Worm (Caenorhabditis elegans) whole organism, young adult: ENCODE results near the gene mdt-19.

Experiments used
- F55B11.4 ChIP-seq: sonication (generic microtip); optimal IDR thresholded peaks from 2 replicates; lab custom pipeline; 2016; ENCODE audit warnings: missing compliant biosample characterization, missing genetic modification characterization, borderline replicate concordance; ENCODE audit not compliant: insufficient read depth
- ceh-58 ChIP-seq: fragments of 200-800 bp; sonication (Bioruptor generic); IDR thresholded peaks from 2 replicates; pipeline ENCODE4 v1.3.6; 2022; ENCODE audit warnings: missing genetic modification characterization, missing compliant biosample characterization
- efl-1 ChIP-seq: fragments of 150-350 bp; optimal IDR thresholded peaks from 2 replicates; lab custom pipeline; 2014; ENCODE audit warnings: missing biosample characterization, missing genetic modification reagents, missing genetic modification characterization
- him-1 ChIP-seq: sonication (generic microtip); optimal IDR thresholded peaks from 2 replicates; lab custom pipeline; 2016; ENCODE audit warnings: missing genotype, missing genetic modification reagents, missing genetic modification characterization, missing compliant biosample characterization
- nfya-1 ChIP-seq: sonication (generic microtip); optimal IDR thresholded peaks from 2 replicates; lab custom pipeline; 2017; ENCODE audit warnings: antibody characterized with exemption, missing compliant biosample characterization, missing genetic modification characterization, borderline replicate concordance; ENCODE audit not compliant: insufficient read depth
- nhr-80 ChIP-seq: sonication (generic microtip); optimal IDR thresholded peaks from 2 replicates; lab custom pipeline; 2016; ENCODE audit warnings: missing genetic modification characterization, missing compliant biosample characterization
- pha-4 ChIP-seq: fragments of 150-350 bp; sonication (generic microtip); optimal IDR thresholded peaks from 2 replicates; lab custom pipeline; 2014; ENCODE audit warnings: missing biosample characterization, missing genetic modification reagents, missing genetic modification characterization
- snpc-4 ChIP-seq, 5 experiments: fragments of 150-350 bp in 1 of 5; sonication (generic microtip) in 4 of 5; optimal IDR thresholded peaks; 2 replicates each; lab custom pipeline; 2014 to 2018; ENCODE audit warnings: missing genetic modification characterization in 5 of 5, missing biosample characterization in 3 of 5, antibody characterized with exemption in 2 of 5, mild to moderate bottlenecking in 2 of 5, missing compliant biosample characterization in 2 of 5, missing genotype in 2 of 5, moderate library complexity in 2 of 5, missing genetic modification reagents in 1 of 5

DNA sequence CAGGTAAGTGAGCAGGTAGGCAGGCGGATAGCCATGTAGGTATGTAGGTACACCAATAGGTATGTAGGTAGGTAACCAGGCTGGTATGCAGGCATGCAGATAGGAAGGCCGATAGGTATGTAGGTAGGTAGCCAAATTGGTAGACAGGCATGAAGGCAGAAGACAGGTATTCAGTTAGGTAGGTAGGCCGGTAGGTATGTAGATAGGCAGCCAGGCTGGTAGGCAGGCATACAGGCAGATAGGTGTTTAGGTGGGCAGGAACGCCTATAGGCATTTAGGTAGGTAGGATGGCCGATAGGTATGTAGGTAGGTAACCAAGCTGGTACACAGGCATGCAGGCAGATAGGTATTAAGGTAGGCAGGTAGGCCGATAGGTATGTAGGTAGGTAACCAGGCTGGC, 37.1 kb upstream of the mdt-19 start:
- TF ChIP-seq nhr-80 (tag; lab: Kevin White, UChicago) = no peak
- TF ChIP-seq ceh-58 = no peak
- TF ChIP-seq snpc-4 (GFP tag; optimal IDR thresholded peaks at IDR 0.05; lab: Kevin White, UChicago) = no peak
- TF ChIP-seq snpc-4 (tag; optimal IDR thresholded peaks at IDR 0.05; lab: Kevin White, UChicago) = no peak
- TF ChIP-seq efl-1 (GFP tag; lab: Kevin White, UChicago) = no peak
- no peak for TF ChIP-seq him-1 (tag; lab: Kevin White, UChicago)
- no peak for TF ChIP-seq nfya-1 (tag; lab: Kevin White, UChicago)
- no peak for TF ChIP-seq F55B11.4
- TF ChIP-seq pha-4 (tag; lab: Kevin White, UChicago) = no peak
